Fruit fly (Drosophila melanogaster) whole organism, embryonic: Measurements from ENCODE around the gene tutl.

Source experiments
- B-H1 ChIP-seq: fragments of 200-800 bp; sonication (Bioruptor generic); IDR thresholded peaks from 3 replicates; pipeline ENCODE4 v1.3.6; 2022; ENCODE audit warnings: missing biosample characterization, missing genetic modification characterization
- Bdp1 ChIP-seq: fragments of 200-800 bp; sonication (Bioruptor generic); optimal IDR thresholded peaks from 3 replicates; lab custom pipeline; 2016; ENCODE audit warnings: missing biosample characterization, missing genetic modification characterization
- CG10959 ChIP-seq: fragments of 200-800 bp; sonication (Bioruptor generic); IDR thresholded peaks from 2 replicates; pipeline ENCODE4 v1.3.6; 2022; ENCODE audit warnings: missing biosample characterization, missing genetic modification characterization
- CG10979 ChIP-seq: fragments of 200-800 bp; sonication (Bioruptor generic); optimal IDR thresholded peaks from 2 replicates; lab custom pipeline; 2018; ENCODE audit warnings: missing biosample characterization, mild to moderate bottlenecking, missing genetic modification characterization, moderate library complexity
- CG12071 ChIP-seq: fragments of 200-800 bp; sonication (Bioruptor generic); optimal IDR thresholded peaks from 3 replicates; lab custom pipeline; 2018; ENCODE audit warnings: missing biosample characterization, mild to moderate bottlenecking, missing genetic modification characterization
- CG12744 ChIP-seq: fragments of 200-800 bp; sonication (Bioruptor generic); optimal IDR thresholded peaks from 2 replicates; lab custom pipeline; 2016; ENCODE audit warnings: missing biosample characterization, missing genetic modification characterization
- CG17359 ChIP-seq: fragments of 200-800 bp; sonication (Bioruptor generic); optimal IDR thresholded peaks from 3 replicates; lab custom pipeline; 2018; ENCODE audit warnings: missing biosample characterization, mild to moderate bottlenecking, missing genetic modification characterization, moderate library complexity
- CG17912 ChIP-seq: fragments of 200-800 bp; sonication (Bioruptor generic); optimal IDR thresholded peaks from 2 replicates; lab custom pipeline; 2018; ENCODE audit warnings: missing biosample characterization, mild to moderate bottlenecking, missing genetic modification characterization
- CG30020 ChIP-seq: fragments of 200-800 bp; optimal IDR thresholded peaks from 2 replicates; lab custom pipeline; 2019; ENCODE audit warnings: missing biosample characterization, mild to moderate bottlenecking, missing genetic modification characterization, moderate library complexity
- CG3995 ChIP-seq: fragments of 200-800 bp; sonication (Bioruptor generic); optimal IDR thresholded peaks from 3 replicates; lab custom pipeline; 2016; ENCODE audit warnings: missing biosample characterization, missing genetic modification characterization
- CG4404 ChIP-seq: fragments of 200-800 bp; sonication (Bioruptor generic); IDR thresholded peaks from 2 replicates; pipeline ENCODE4 v1.3.6; 2022; ENCODE audit warnings: missing biosample characterization, missing genetic modification characterization
- CG4424 ChIP-seq: fragments of 200-800 bp; sonication (Bioruptor generic); optimal IDR thresholded peaks from 3 replicates; lab custom pipeline; 2016; ENCODE audit warnings: missing biosample characterization, missing genetic modification characterization
- CG4730 ChIP-seq: fragments of 200-800 bp; sonication (Bioruptor generic); IDR thresholded peaks from 2 replicates; pipeline ENCODE4 v1.3.6; 2022; ENCODE audit warnings: missing biosample characterization, missing genetic modification characterization
- CG6683 ChIP-seq: fragments of 200-800 bp; sonication (Bioruptor generic); optimal IDR thresholded peaks from 2 replicates; lab custom pipeline; 2017; ENCODE audit warnings: missing biosample characterization, mild to moderate bottlenecking, missing genetic modification characterization, missing genetic modification reagents
- CG6689 ChIP-seq: fragments of 200-800 bp; sonication (Bioruptor generic); IDR thresholded peaks from 2 replicates; pipeline ENCODE4 v1.3.6; 2022; ENCODE audit warnings: missing biosample characterization, missing genetic modification characterization
- CG6813 ChIP-seq: fragments of 200-800 bp; sonication (Bioruptor generic); optimal IDR thresholded peaks from 2 replicates; lab custom pipeline; 2017; ENCODE audit warnings: missing biosample characterization, missing genetic modification characterization, mild to moderate bottlenecking, moderate library complexity, missing genetic modification reagents
- CG9797 ChIP-seq: fragments of 200-800 bp; sonication (Bioruptor generic); optimal IDR thresholded peaks from 3 replicates; lab custom pipeline; 2018; ENCODE audit warnings: missing biosample characterization, mild to moderate bottlenecking, missing genetic modification characterization
- Dbx ChIP-seq: fragments of 200-800 bp; sonication (Bioruptor generic); IDR thresholded peaks from 3 replicates; pipeline ENCODE4 v1.3.6; 2022; ENCODE audit warnings: missing biosample characterization, missing genetic modification characterization
- Dp ChIP-seq: fragments of 200-800 bp; sonication (Bioruptor generic); optimal IDR thresholded peaks from 2 replicates; lab custom pipeline; 2018; ENCODE audit warnings: missing biosample characterization, mild to moderate bottlenecking, missing genetic modification characterization, moderate library complexity
- Fer1 ChIP-seq: fragments of 200-800 bp; sonication (Bioruptor generic); optimal IDR thresholded peaks from 2 replicates; lab custom pipeline; 2017; ENCODE audit warnings: missing biosample characterization, mild to moderate bottlenecking, missing genetic modification characterization
- Gug ChIP-seq: fragments of 200-800 bp; sonication (Bioruptor generic); IDR thresholded peaks from 4 replicates; pipeline ENCODE4 v1.3.6; 2022; ENCODE audit warnings: missing biosample characterization, missing genetic modification characterization
- H15 ChIP-seq: fragments of 200-800 bp; sonication (Bioruptor generic); IDR thresholded peaks from 3 replicates; pipeline ENCODE4 v1.3.6; 2022; ENCODE audit warnings: missing biosample characterization, missing genetic modification characterization
- HLHmδ ChIP-seq: fragments of 200-800 bp; sonication (Bioruptor generic); optimal IDR thresholded peaks from 2 replicates; lab custom pipeline; 2018; ENCODE audit warnings: missing biosample characterization, mild to moderate bottlenecking, missing genetic modification characterization, moderate library complexity
- Hmx ChIP-seq: fragments of 200-800 bp; sonication (Bioruptor generic); optimal IDR thresholded peaks from 2 replicates; lab custom pipeline; 2016; ENCODE audit warnings: missing biosample characterization, missing genetic modification characterization
- MTF-1 ChIP-seq: fragments of 200-800 bp; sonication (Bioruptor generic); optimal IDR thresholded peaks from 2 replicates; lab custom pipeline; 2018; ENCODE audit warnings: missing biosample characterization, mild to moderate bottlenecking, missing genetic modification characterization, borderline replicate concordance
- Max ChIP-seq: fragments of 200-800 bp; sonication (Bioruptor generic); optimal IDR thresholded peaks from 2 replicates; lab custom pipeline; 2016; ENCODE audit warnings: missing biosample characterization, mild to moderate bottlenecking, missing genetic modification characterization
- NC2β ChIP-seq: fragments of 200-800 bp; sonication (Bioruptor generic); optimal IDR thresholded peaks from 2 replicates; lab custom pipeline; 2016; ENCODE audit warnings: missing biosample characterization, missing genetic modification characterization
- Nf-YA ChIP-seq: fragments of 200-800 bp; sonication (Bioruptor generic); IDR thresholded peaks from 2 replicates; pipeline ENCODE4 v1.3.6; 2022; ENCODE audit warnings: missing biosample characterization, missing genetic modification characterization
- Scr ChIP-seq: fragments of 200-800 bp; sonication (Bioruptor generic); IDR thresholded peaks from 2 replicates; pipeline ENCODE4 v1.3.6; 2022; ENCODE audit warnings: missing biosample characterization, missing genetic modification characterization; ENCODE audit not compliant: partially characterized antibody
- Sox102F ChIP-seq: fragments of 200-800 bp; sonication (Bioruptor generic); optimal IDR thresholded peaks from 2 replicates; lab custom pipeline; 2018; ENCODE audit warnings: missing biosample characterization, mild to moderate bottlenecking, missing genetic modification characterization, moderate library complexity
- Spps ChIP-seq: fragments of 200-800 bp; sonication (Bioruptor generic); optimal IDR thresholded peaks from 2 replicates; lab custom pipeline; 2018; ENCODE audit warnings: missing biosample characterization, mild to moderate bottlenecking, missing genetic modification characterization
- Sry-β ChIP-seq: fragments of 200-800 bp; sonication (Bioruptor generic); optimal IDR thresholded peaks from 2 replicates; lab custom pipeline; 2018; ENCODE audit warnings: missing biosample characterization, mild to moderate bottlenecking, missing genetic modification characterization, moderate library complexity
- TFAM ChIP-seq: fragments of 200-800 bp; sonication (Bioruptor generic); optimal IDR thresholded peaks from 2 replicates; lab custom pipeline; 2017; ENCODE audit warnings: missing biosample characterization, missing genetic modification characterization, inconsistent platforms
- YL-1 ChIP-seq: fragments of 200-800 bp; sonication (Bioruptor generic); optimal IDR thresholded peaks from 3 replicates; lab custom pipeline; 2017; ENCODE audit warnings: missing biosample characterization, mild to moderate bottlenecking, missing genetic modification characterization
- bsh ChIP-seq, 2 experiments: fragments of 200-800 bp; sonication (Bioruptor generic); optimal IDR thresholded peaks; 2 replicates each; lab custom pipeline; 2017 to 2018; ENCODE audit warnings: mild to moderate bottlenecking in 2 of 2, missing biosample characterization in 2 of 2, missing genetic modification characterization in 2 of 2, moderate library complexity in 1 of 2
- dimm ChIP-seq: fragments of 200-800 bp; sonication (Bioruptor generic); IDR thresholded peaks from 2 replicates; pipeline ENCODE4 v1.3.6; 2022; ENCODE audit warnings: missing biosample characterization, missing genetic modification characterization
- dpn ChIP-seq, 2 experiments: fragments of 200-800 bp; sonication (Bioruptor generic); optimal IDR thresholded peaks; 3 replicates each; lab custom pipeline; 2016; ENCODE audit warnings: missing biosample characterization in 2 of 2, missing genetic modification characterization in 2 of 2
- en ChIP-seq: fragments of 200-800 bp; sonication (Bioruptor generic); optimal IDR thresholded peaks from 2 replicates; lab custom pipeline; 2016; ENCODE audit warnings: missing biosample characterization, missing genetic modification characterization
- ewg ChIP-seq: fragments of 200-800 bp; sonication (Bioruptor generic); optimal IDR thresholded peaks from 3 replicates; lab custom pipeline; 2017; ENCODE audit warnings: mild to moderate bottlenecking, missing biosample characterization, missing genetic modification reagents, missing genetic modification characterization
- gcm ChIP-seq: fragments of 200-800 bp; sonication (Bioruptor generic); optimal IDR thresholded peaks from 2 replicates; lab custom pipeline; 2019; ENCODE audit warnings: missing biosample characterization, mild to moderate bottlenecking, missing genetic modification characterization, moderate library complexity
- grau ChIP-seq: fragments of 200-800 bp; optimal IDR thresholded peaks from 3 replicates; lab custom pipeline; 2019; ENCODE audit warnings: missing biosample characterization, mild to moderate bottlenecking, missing genetic modification characterization, moderate library complexity
- maf-S ChIP-seq: fragments of 200-800 bp; sonication (Bioruptor generic); optimal IDR thresholded peaks from 2 replicates; lab custom pipeline; 2016; ENCODE audit warnings: missing biosample characterization, missing genetic modification characterization
- pho ChIP-seq: fragments of 200-800 bp; sonication (Bioruptor generic); optimal IDR thresholded peaks from 2 replicates; lab custom pipeline; 2016; ENCODE audit warnings: missing biosample characterization, missing genetic modification characterization
- ranshi ChIP-seq: fragments of 200-800 bp; sonication (Bioruptor generic); IDR thresholded peaks from 2 replicates; pipeline ENCODE4 v1.3.6; 2022; ENCODE audit warnings: missing biosample characterization, missing genetic modification characterization
- slp2 ChIP-seq: fragments of 200-800 bp; sonication (Bioruptor generic); optimal IDR thresholded peaks from 2 replicates; lab custom pipeline; 2016; ENCODE audit warnings: missing biosample characterization, missing genetic modification characterization
- tgo ChIP-seq: fragments of 200-800 bp; sonication (Bioruptor generic); IDR thresholded peaks from 3 replicates; pipeline ENCODE4 v1.3.6; 2022; ENCODE audit warnings: missing biosample characterization, missing genetic modification characterization
- tin ChIP-seq: fragments of 200-800 bp; sonication (Bioruptor generic); optimal IDR thresholded peaks from 3 replicates; lab custom pipeline; 2016; ENCODE audit warnings: missing biosample characterization, missing genetic modification characterization
- wdn ChIP-seq: fragments of 200-800 bp; sonication (Bioruptor generic); IDR thresholded peaks from 2 replicates; pipeline ENCODE4 v1.3.6; 2022; ENCODE audit warnings: missing biosample characterization, missing genetic modification characterization
- wek ChIP-seq: fragments of 200-800 bp; sonication (Bioruptor generic); optimal IDR thresholded peaks from 3 replicates; lab custom pipeline; 2018; ENCODE audit warnings: missing biosample characterization, mild to moderate bottlenecking, missing genetic modification characterization, moderate library complexity
- z ChIP-seq: fragments of 200-800 bp; sonication (Bioruptor generic); IDR thresholded peaks from 3 replicates; pipeline ENCODE4 v1.3.6; 2022; ENCODE audit warnings: missing biosample characterization, missing genetic modification characterization

Gene tutl

DNA sequence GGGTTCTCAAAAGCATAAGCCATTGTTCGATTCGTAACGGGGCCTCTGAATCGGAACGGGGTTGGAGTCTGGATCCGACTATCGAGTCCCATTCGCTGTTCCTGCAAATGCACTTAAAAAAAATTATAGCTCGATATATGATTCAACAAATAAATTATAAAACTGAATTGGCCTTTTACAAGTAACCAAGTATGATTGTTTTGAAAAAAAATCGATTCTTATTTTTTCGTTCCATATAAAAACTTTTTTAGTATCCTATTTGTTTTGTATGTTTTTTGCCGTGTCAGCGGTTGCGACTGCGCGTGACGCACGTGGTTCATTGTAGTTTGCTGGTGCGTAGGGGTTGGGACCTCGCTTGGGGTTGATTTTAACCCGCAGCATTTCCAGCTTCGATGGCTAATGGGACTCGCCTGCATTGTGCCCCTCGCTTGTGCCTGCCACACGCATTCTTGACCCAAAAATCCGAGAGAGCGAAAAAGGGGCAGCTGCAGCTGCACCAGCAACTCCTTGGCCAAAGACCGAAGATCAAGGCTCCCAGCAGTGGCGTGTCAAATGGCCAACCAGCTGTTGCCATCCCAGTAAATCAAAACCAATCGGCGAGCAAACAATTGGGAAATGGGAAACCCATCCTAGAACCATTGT, 67.9 kb downstream of the tutl start (continued):
- TF ChIP-seq pho (no peak), CG17359 (peak; percentile 49), HLHmδ (GFP tag; lab: Kevin White, UChicago) (peak; percentile 14), wdn (GFP tag; lab: Robert Waterston, UW) (peak; percentile 21; the same call in 1 of the 2 replicates), slp2 (GFP tag; lab: Kevin White, UChicago) (peak; percentile 14), Dp (no peak), Sry-β (GFP tag; lab: Kevin White, UChicago) (no peak), z (peak; percentile 57; the same call in 2 of the 3 replicates), NC2β (GFP tag; lab: Kevin White, UChicago) (peak; percentile 77), CG4730 (GFP tag; lab: Robert Waterston, UW) (peak; percentile 49; the same call in 1 of the 2 replicates), TFAM (GFP tag; lab: Kevin White, UChicago) (no peak), dpn (GFP tag; optimal IDR thresholded peaks at IDR 0.05; lab: Kevin White, UChicago) (peak; percentile 24 to 58), Nf-YA (GFP tag; lab: Robert Waterston, UW) (no peak), wek (GFP tag; lab: Kevin White, UChicago) (no peak), CG30020 (tag; lab: Kevin White, UChicago) (peak; percentile 22), Fer1 (GFP tag; lab: Kevin White, UChicago) (no peak), Gug (GFP tag; lab: Robert Waterston, UW) (peak; percentile 18; the same call in 1 of the 4 replicates), Spps (tag; lab: Kevin White, UChicago) (peak; percentile 68), CG6683 (GFP tag; lab: Kevin White, UChicago) (no peak), Max (peak; percentile 68), YL-1 (GFP tag; lab: Kevin White, UChicago) (no peak), CG3995 (GFP tag; lab: Kevin White, UChicago) (no peak), gcm (peak; percentile 86), tgo (peak; percentile 52; the same call in 1 of the 3 replicates), H15 (0 out of 3 replicates have a peak, but pooled peaks have one; percentile 35), CG4404 (GFP tag; lab: Robert Waterston, UW) (peak; percentile 94), maf-S (GFP tag; lab: Kevin White, UChicago) (peak; percentile 16), en (GFP tag; lab: Kevin White, UChicago) (peak; percentile 52), CG9797 (peak; percentile 8), MTF-1 (GFP tag; lab: Kevin White, UChicago) (no peak), CG17912 (GFP tag; lab: Kevin White, UChicago) (no peak), CG6813 (GFP tag; lab: Kevin White, UChicago) (peak; percentile 71), CG4424 (peak; percentile 81), CG6689 (peak; percentile 83), CG10959 (GFP tag; lab: Robert Waterston, UW) (peak; percentile 90), CG12744 (GFP tag; lab: Kevin White, UChicago) (peak; percentile 35), ranshi (GFP tag; lab: Robert Waterston, UW) (peak; percentile 48; the same call in 1 of the 2 replicates), Bdp1 (GFP tag; lab: Kevin White, UChicago) (peak; percentile 21), Dbx (GFP tag; lab: Robert Waterston, UW) (no peak), dimm (GFP tag; lab: Robert Waterston, UW) (no peak), Sox102F (GFP tag; lab: Kevin White, UChicago) (peak; percentile 13), ewg (GFP tag; lab: Kevin White, UChicago) (peak; percentile 59), Scr (GFP tag; lab: Robert Waterston, UW) (no peak), CG12071 (GFP tag; lab: Kevin White, UChicago) (no peak), B-H1 (GFP tag; lab: Robert Waterston, UW) (no peak), CG10979 (tag; lab: Kevin White, UChicago) (peak; percentile 91), grau (tag; lab: Kevin White, UChicago) (peak; percentile 69), Hmx (GFP tag; lab: Kevin White, UChicago) (no peak), tin (GFP tag; lab: Kevin White, UChicago) (peak; percentile 59), bsh (GFP tag; optimal IDR thresholded peaks at IDR 0.05; lab: Kevin White, UChicago) (peak in 1 of 2 experiments; percentile 72)
